Worm (Caenorhabditis elegans) whole organism, late embryonic: Measurements from ENCODE around the gene col-111.

Source experiments
- C38D4.7 ChIP-seq: fragments of 200-800 bp; sonication (Bioruptor generic); optimal IDR thresholded peaks from 2 replicates; lab custom pipeline; 2018; ENCODE audit warnings: mild to moderate bottlenecking, missing genetic modification characterization, moderate library complexity, missing compliant biosample characterization
- K02D7.2 ChIP-seq: sonication (generic microtip); optimal IDR thresholded peaks from 2 replicates; lab custom pipeline; 2017; ENCODE audit warnings: mild to moderate bottlenecking, missing genetic modification characterization, missing compliant biosample characterization
- K09A11.1 ChIP-seq: sonication (generic microtip); optimal IDR thresholded peaks from 2 replicates; lab custom pipeline; 2017; ENCODE audit warnings: antibody characterized with exemption, mild to moderate bottlenecking, missing genetic modification characterization, missing compliant biosample characterization; ENCODE audit not compliant: insufficient read depth
- Y22D7AL.16 ChIP-seq: sonication (generic microtip); optimal IDR thresholded peaks from 2 replicates; lab custom pipeline; 2016; ENCODE audit warnings: missing genetic modification characterization, missing compliant biosample characterization
- ama-1 ChIP-seq: fragments of 150-350 bp; optimal IDR thresholded peaks from 2 replicates; lab custom pipeline; 2014
- ceh-14 ChIP-seq: sonication (generic microtip); optimal IDR thresholded peaks from 2 replicates; lab custom pipeline; 2016; ENCODE audit warnings: missing genotype, missing genetic modification characterization, missing compliant biosample characterization
- ceh-2 ChIP-seq: sonication (generic microtip); optimal IDR thresholded peaks from 2 replicates; lab custom pipeline; 2016; ENCODE audit warnings: missing genotype, missing genetic modification characterization, missing compliant biosample characterization
- ceh-24 ChIP-seq: sonication (generic microtip); optimal IDR thresholded peaks from 2 replicates; lab custom pipeline; 2016; ENCODE audit warnings: mild to moderate bottlenecking, missing genetic modification characterization, missing compliant biosample characterization
- ceh-34 ChIP-seq: sonication (generic microtip); optimal IDR thresholded peaks from 2 replicates; lab custom pipeline; 2016; ENCODE audit warnings: mild to moderate bottlenecking, missing genetic modification characterization, missing compliant biosample characterization
- ceh-45 ChIP-seq: fragments of 200-800 bp; sonication (Bioruptor generic); IDR thresholded peaks from 2 replicates; pipeline ENCODE4 v1.3.6; 2022; ENCODE audit warnings: missing genetic modification reagents, missing genetic modification characterization, missing compliant biosample characterization
- ceh-6 ChIP-seq: fragments of 200-800 bp; sonication (Bioruptor generic); optimal IDR thresholded peaks from 2 replicates; lab custom pipeline; 2018; ENCODE audit warnings: mild to moderate bottlenecking, missing genetic modification characterization, missing compliant biosample characterization
- ceh-9 ChIP-seq: sonication (generic microtip); optimal IDR thresholded peaks from 2 replicates; lab custom pipeline; 2016; ENCODE audit warnings: mild to moderate bottlenecking, missing genetic modification characterization, inconsistent platforms, missing compliant biosample characterization
- che-1 ChIP-seq: sonication (generic microtip); optimal IDR thresholded peaks from 2 replicates; lab custom pipeline; 2016; ENCODE audit warnings: mild to moderate bottlenecking, missing genetic modification characterization, missing compliant biosample characterization
- dmd-4 ChIP-seq: sonication (generic microtip); optimal IDR thresholded peaks from 2 replicates; lab custom pipeline; 2016; ENCODE audit warnings: borderline replicate concordance, missing genetic modification characterization, missing compliant biosample characterization
- elt-2 ChIP-seq: sonication (generic microtip); optimal IDR thresholded peaks from 2 replicates; lab custom pipeline; 2016; ENCODE audit warnings: missing genetic modification reagents, missing genetic modification characterization, missing compliant biosample characterization
- eyg-1 ChIP-seq: sonication (generic microtip); optimal IDR thresholded peaks from 2 replicates; lab custom pipeline; 2016; ENCODE audit warnings: missing genotype, missing genetic modification characterization, missing compliant biosample characterization
- fkh-10 ChIP-seq: fragments of 150-350 bp; optimal IDR thresholded peaks from 2 replicates; lab custom pipeline; 2014; ENCODE audit warnings: missing biosample characterization, missing genetic modification reagents, missing genetic modification characterization
- fkh-6 ChIP-seq: sonication (generic microtip); optimal IDR thresholded peaks from 2 replicates; lab custom pipeline; 2016; ENCODE audit warnings: missing genetic modification characterization, missing compliant biosample characterization
- gmeb-2 ChIP-seq: sonication (generic microtip); optimal IDR thresholded peaks from 2 replicates; lab custom pipeline; 2016; ENCODE audit warnings: missing genetic modification characterization, inconsistent platforms, missing compliant biosample characterization
- hlh-13 ChIP-seq: fragments of 200-800 bp; sonication (Bioruptor generic); optimal IDR thresholded peaks from 2 replicates; lab custom pipeline; 2018; ENCODE audit warnings: mild to moderate bottlenecking, missing genetic modification characterization, missing compliant biosample characterization
- hlh-15 ChIP-seq: sonication (generic microtip); optimal IDR thresholded peaks from 2 replicates; lab custom pipeline; 2016; ENCODE audit warnings: missing genetic modification characterization, missing compliant biosample characterization
- hlh-30 ChIP-seq: sonication (generic microtip); optimal IDR thresholded peaks from 2 replicates; lab custom pipeline; 2017; ENCODE audit warnings: antibody characterized with exemption, missing genetic modification characterization, missing compliant biosample characterization; ENCODE audit not compliant: insufficient read depth
- lim-6 ChIP-seq: sonication (generic microtip); optimal IDR thresholded peaks from 2 replicates; lab custom pipeline; 2016; ENCODE audit warnings: missing genetic modification characterization, missing compliant biosample characterization
- lin-11 ChIP-seq: fragments of 200-800 bp; sonication (Bioruptor generic); optimal IDR thresholded peaks from 2 replicates; lab custom pipeline; 2018; ENCODE audit warnings: mild to moderate bottlenecking, missing genetic modification characterization, missing compliant biosample characterization
- madf-2 ChIP-seq: sonication (generic microtip); optimal IDR thresholded peaks from 2 replicates; lab custom pipeline; 2017; ENCODE audit warnings: missing genetic modification characterization, missing compliant biosample characterization
- nfya-1 ChIP-seq: sonication (generic microtip); optimal IDR thresholded peaks from 2 replicates; lab custom pipeline; 2017; ENCODE audit warnings: missing genetic modification characterization, mild to moderate bottlenecking, missing compliant biosample characterization, antibody characterized with exemption, moderate library complexity
- nhr-11 ChIP-seq: fragments of 150-350 bp; optimal IDR thresholded peaks from 2 replicates; lab custom pipeline; 2014; ENCODE audit warnings: missing biosample characterization, missing genetic modification characterization
- nhr-232 ChIP-seq: sonication (generic microtip); optimal IDR thresholded peaks from 2 replicates; lab custom pipeline; 2016; ENCODE audit warnings: missing genetic modification characterization, missing compliant biosample characterization
- npax-4 ChIP-seq: sonication (generic microtip); optimal IDR thresholded peaks from 2 replicates; lab custom pipeline; 2016; ENCODE audit warnings: missing genetic modification characterization, missing compliant biosample characterization
- pag-3 ChIP-seq: sonication (generic microtip); optimal IDR thresholded peaks from 2 replicates; lab custom pipeline; 2016; ENCODE audit warnings: missing compliant biosample characterization, missing genetic modification characterization, borderline replicate concordance
- pax-1 ChIP-seq: fragments of 150-350 bp; optimal IDR thresholded peaks from 2 replicates; lab custom pipeline; 2014; ENCODE audit warnings: missing biosample characterization, missing genetic modification characterization
- pha-2 ChIP-seq: sonication (generic microtip); optimal IDR thresholded peaks from 2 replicates; lab custom pipeline; 2017; ENCODE audit warnings: mild to moderate bottlenecking, missing genetic modification characterization, missing compliant biosample characterization
- pha-4 ChIP-seq: fragments of 150-350 bp; optimal IDR thresholded peaks from 2 replicates; lab custom pipeline; 2018; ENCODE audit warnings: missing biosample characterization, missing genetic modification reagents, missing genetic modification characterization
- pros-1 ChIP-seq: fragments of 150-350 bp; optimal IDR thresholded peaks from 2 replicates; lab custom pipeline; 2014; ENCODE audit warnings: missing biosample characterization, missing genetic modification reagents, missing genetic modification characterization
- ref-2 ChIP-seq: sonication (generic microtip); optimal IDR thresholded peaks from 2 replicates; lab custom pipeline; 2016; ENCODE audit warnings: missing genetic modification characterization, missing compliant biosample characterization
- sdc-2 ChIP-seq: sonication (generic microtip); optimal IDR thresholded peaks from 2 replicates; lab custom pipeline; 2016; ENCODE audit warnings: missing genotype, missing genetic modification characterization, missing compliant biosample characterization
- sox-2 ChIP-seq: fragments of 200-800 bp; sonication (Bioruptor generic); IDR thresholded peaks from 2 replicates; pipeline ENCODE4 v1.3.6; 2022; ENCODE audit warnings: missing genetic modification reagents, missing genetic modification characterization, missing compliant biosample characterization
- sox-4 ChIP-seq: sonication (generic microtip); optimal IDR thresholded peaks from 2 replicates; lab custom pipeline; 2017; ENCODE audit warnings: mild to moderate bottlenecking, missing genetic modification characterization, inconsistent platforms, missing compliant biosample characterization
- syd-9 ChIP-seq: sonication (generic microtip); optimal IDR thresholded peaks from 2 replicates; lab custom pipeline; 2016; ENCODE audit warnings: mild to moderate bottlenecking, missing genetic modification characterization, moderate library complexity, missing compliant biosample characterization
- tbx-2 ChIP-seq: sonication (generic microtip); optimal IDR thresholded peaks from 2 replicates; lab custom pipeline; 2016; ENCODE audit warnings: missing genetic modification characterization, missing compliant biosample characterization
- tbx-7 ChIP-seq: sonication (generic microtip); optimal IDR thresholded peaks from 2 replicates; lab custom pipeline; 2016; ENCODE audit warnings: missing genotype, missing genetic modification characterization, missing compliant biosample characterization
- ttx-3 ChIP-seq: sonication (generic microtip); optimal IDR thresholded peaks from 2 replicates; lab custom pipeline; 2016; ENCODE audit warnings: missing genetic modification reagents, missing genetic modification characterization, missing compliant biosample characterization
- unc-3 ChIP-seq, 2 experiments: fragments of 200-800 bp in 1 of 2; sonication (Bioruptor generic) in 1 of 2; sonication (generic microtip) in 1 of 2; conservative IDR thresholded peaks in 1 of 2; optimal IDR thresholded peaks in 1 of 2; 2 replicates each; pipeline versions ENCODE4 v1.3.6 to Lab custom; 2016 to 2022; ENCODE audit warnings: missing compliant biosample characterization in 2 of 2, missing genetic modification characterization in 2 of 2, missing genetic modification reagents in 1 of 2
- unc-42 ChIP-seq: sonication (generic microtip); optimal IDR thresholded peaks from 2 replicates; lab custom pipeline; 2016; ENCODE audit warnings: missing genotype, missing genetic modification characterization, missing compliant biosample characterization
- unc-86 ChIP-seq: sonication (generic microtip); optimal IDR thresholded peaks from 2 replicates; lab custom pipeline; 2016; ENCODE audit warnings: missing genetic modification characterization, missing compliant biosample characterization
- zip-5 ChIP-seq: sonication (generic microtip); optimal IDR thresholded peaks from 2 replicates; lab custom pipeline; 2016; ENCODE audit warnings: missing genetic modification characterization, missing compliant biosample characterization

Gene col-111

DNA sequence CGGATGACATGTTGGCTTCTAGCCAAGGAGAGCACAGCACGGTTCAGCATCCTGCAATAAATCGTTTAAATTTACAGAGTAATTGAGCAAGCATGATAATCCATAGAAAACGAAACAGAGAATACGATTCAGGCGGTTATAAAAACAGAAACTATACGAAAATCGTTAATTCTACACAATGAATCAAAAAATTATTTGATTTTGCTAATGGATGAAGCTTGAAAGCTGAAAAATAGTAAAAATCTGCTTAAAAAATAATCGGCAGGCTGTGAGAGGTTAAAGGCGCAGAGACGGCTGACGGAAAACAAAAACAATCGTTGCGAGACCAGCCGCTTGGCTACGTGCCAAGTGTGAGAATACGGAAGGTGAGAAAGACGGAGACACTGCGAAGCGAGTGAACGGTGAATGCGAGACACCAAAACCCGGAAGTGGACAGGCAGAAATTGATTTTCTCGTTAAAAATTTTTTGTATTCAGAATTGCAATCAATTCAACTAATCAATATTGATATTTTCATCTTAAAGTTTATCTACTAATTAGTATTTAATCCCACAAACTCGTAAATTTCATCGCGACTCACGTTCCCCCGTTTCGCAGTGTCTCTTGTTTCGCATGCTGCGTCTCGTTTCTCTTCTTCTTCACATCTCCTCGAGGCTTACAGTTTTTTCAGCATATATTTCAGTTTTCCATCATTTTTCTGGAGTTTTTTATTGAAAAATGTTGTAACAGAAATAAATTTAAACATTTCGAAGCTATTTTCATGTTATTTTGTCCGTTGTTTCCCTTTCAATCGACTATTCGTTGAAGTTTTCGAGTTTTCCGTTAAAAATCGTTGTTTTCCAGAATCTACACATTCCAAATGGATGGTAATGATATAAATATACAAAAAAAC, 2.6 kb upstream of the col-111 start, which contains the start of the genes F29B9.11 and jmjd-1.2 (continued):
- peak; percentile 75 for TF ChIP-seq sdc-2
- peak; percentile 95 for TF ChIP-seq ceh-14 (tag; lab: Kevin White, UChicago)
- peak; percentile 83 for TF ChIP-seq pha-2 (tag; lab: Kevin White, UChicago)
- peak; percentile 99 for TF ChIP-seq ceh-2 (tag; lab: Kevin White, UChicago)
- peak; percentile 83 for TF ChIP-seq unc-42 (tag; lab: Kevin White, UChicago)
- peak; percentile 99 for TF ChIP-seq zip-5
- TF ChIP-seq dmd-4 (tag; lab: Kevin White, UChicago) = peak; percentile 24
- peak; percentile 91 for TF ChIP-seq lim-6 (tag; lab: Kevin White, UChicago)
- TF ChIP-seq fkh-6 (tag; lab: Kevin White, UChicago) = peak; percentile 79
- TF ChIP-seq K09A11.1 (tag; lab: Kevin White, UChicago) = no peak
- peak; percentile 33 for TF ChIP-seq pax-1 (tag; lab: Kevin White, UChicago)
- TF ChIP-seq tbx-7 (tag; lab: Kevin White, UChicago) = peak; percentile 99
- TF ChIP-seq ceh-45 (GFP tag; lab: Robert Waterston, UW) = 0 out of 2 replicates have a peak, but pooled peaks have one; percentile 57
- TF ChIP-seq gmeb-2 (tag; lab: Kevin White, UChicago) = peak; percentile 49
- peak; percentile 10 for TF ChIP-seq lin-11 (tag; lab: Kevin White, UChicago)
- peak; percentile 98 for TF ChIP-seq ceh-34 (tag; lab: Kevin White, UChicago)
- TF ChIP-seq sox-4 (tag; lab: Kevin White, UChicago) = no peak
- peak; percentile 83 for TF ChIP-seq unc-86 (tag; lab: Kevin White, UChicago)
- TF ChIP-seq che-1 (tag; lab: Kevin White, UChicago) = peak; percentile 46
- peak; percentile 99 for TF ChIP-seq ref-2 (tag; lab: Kevin White, UChicago)
- TF ChIP-seq ceh-24 (tag; lab: Kevin White, UChicago) = no peak
- peak; percentile 91 for TF ChIP-seq elt-2 (tag; lab: Kevin White, UChicago)
- TF ChIP-seq ama-1 = no peak
- no peak for TF ChIP-seq sox-2 (GFP tag; lab: Robert Waterston, UW)
- no peak for TF ChIP-seq ceh-6
- TF ChIP-seq syd-9 (tag; lab: Kevin White, UChicago) = peak; percentile 90
- no peak for TF ChIP-seq nhr-232 (tag; lab: Kevin White, UChicago)
- peak; percentile 23 for TF ChIP-seq hlh-13 (GFP tag; lab: Kevin White, UChicago)
- no peak for TF ChIP-seq K02D7.2 (tag; lab: Kevin White, UChicago)
- peak; percentile 76 for TF ChIP-seq eyg-1
- no peak for TF ChIP-seq pros-1 (tag; lab: Kevin White, UChicago)
- TF ChIP-seq ceh-9 (tag; lab: Kevin White, UChicago) = peak; percentile 8
- TF ChIP-seq nfya-1 (tag; lab: Kevin White, UChicago) = peak; percentile 59
- no peak for TF ChIP-seq nhr-11 (tag; lab: Kevin White, UChicago)
- TF ChIP-seq hlh-15 (tag; lab: Kevin White, UChicago) = peak; percentile 70
- peak; percentile 88 for TF ChIP-seq pag-3 (tag; lab: Kevin White, UChicago)
- no peak for TF ChIP-seq fkh-10 (GFP tag; lab: Kevin White, UChicago)
- TF ChIP-seq tbx-2 (tag; lab: Kevin White, UChicago) = peak; percentile 99
- no peak for TF ChIP-seq unc-3 (GFP tag; conservative IDR thresholded peaks at IDR 0.05; lab: Robert Waterston, UW)
- TF ChIP-seq unc-3 (tag; optimal IDR thresholded peaks at IDR 0.05; lab: Kevin White, UChicago) = peak; percentile 72
- TF ChIP-seq Y22D7AL.16 (tag; lab: Kevin White, UChicago) = peak; percentile 9
- TF ChIP-seq hlh-30 = no peak
- peak; percentile 71 for TF ChIP-seq ttx-3 (tag; lab: Kevin White, UChicago)
- TF ChIP-seq npax-4 (tag; lab: Kevin White, UChicago) = no peak
- TF ChIP-seq pha-4 (tag; lab: Kevin White, UChicago) = no peak
- TF ChIP-seq madf-2 (tag; lab: Kevin White, UChicago) = peak; percentile 58
- TF ChIP-seq C38D4.7 (GFP tag; lab: Kevin White, UChicago) = peak; percentile 14
